Worm (Caenorhabditis elegans): ENCODE data around the gene arrd-19.
A peak's percentile ranks its signal among the peaks of the same experiment; 100 is the strongest.

Gene arrd-19

DNA sequence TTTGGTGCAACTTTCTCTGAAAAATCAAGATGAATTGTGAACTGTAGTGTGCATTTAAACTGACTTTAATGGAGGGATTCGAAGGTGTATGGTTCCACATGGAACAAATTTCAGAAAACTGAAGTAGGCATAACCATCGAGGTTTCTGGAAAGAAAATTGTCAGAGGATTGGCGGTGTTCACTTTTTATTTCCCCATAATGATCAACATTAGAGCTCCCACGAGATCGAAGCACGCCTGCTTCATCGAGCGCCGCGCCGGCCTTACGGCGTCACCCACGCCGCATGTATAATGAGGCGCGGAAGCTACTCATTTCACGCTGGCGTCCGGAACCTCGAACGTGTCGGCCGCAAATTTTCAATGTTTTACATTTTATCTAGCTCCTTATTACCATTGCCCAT lies 27.2 kb downstream of the arrd-19 start:
- TF ChIP-seq ztf-29 (GFP tag; IDR thresholded peaks at IDR 0.05) (no peak), flt-1 (GFP tag; IDR thresholded peaks at IDR 0.05) (no peak)

DNA sequence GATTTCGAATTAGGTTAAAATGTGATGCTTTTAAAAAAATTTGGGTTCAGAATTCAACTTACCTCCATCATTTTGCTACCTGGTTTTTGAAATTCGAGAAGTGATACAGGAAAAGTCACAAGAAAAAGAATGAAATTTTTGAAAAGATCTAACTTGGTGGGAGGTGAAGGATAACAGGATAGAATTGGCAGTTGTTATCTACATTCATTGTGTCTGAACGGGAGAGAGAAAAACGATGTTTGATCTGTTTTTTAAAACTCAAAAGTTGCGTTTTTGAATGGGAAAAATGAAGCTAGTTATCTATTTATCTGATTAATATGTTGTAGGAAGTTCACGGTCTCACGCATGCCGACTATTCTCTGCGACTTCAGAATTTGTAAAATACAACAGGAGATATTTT lies 28.0 kb downstream of the arrd-19 start, which contains the start of gene F35F10.7:
Gene F35F10.7 (minus strand): TSS at position 101 of the 400 bp plus-strand sequence.
- TF ChIP-seq ref-1 (GFP tag; conservative IDR thresholded peaks at IDR 0.05) (no peak), tab-1 (GFP tag; IDR thresholded peaks at IDR 0.05) (no peak), klf-2 (GFP tag; conservative IDR thresholded peaks at IDR 0.05) (no peak), med-1 (GFP tag; optimal IDR thresholded peaks at IDR 0.05; ENCODE audit: insufficient read depth) (no peak), flt-1 (GFP tag; IDR thresholded peaks at IDR 0.05) (no peak), ztf-23 (GFP tag; IDR thresholded peaks at IDR 0.05) (no peak)

DNA sequence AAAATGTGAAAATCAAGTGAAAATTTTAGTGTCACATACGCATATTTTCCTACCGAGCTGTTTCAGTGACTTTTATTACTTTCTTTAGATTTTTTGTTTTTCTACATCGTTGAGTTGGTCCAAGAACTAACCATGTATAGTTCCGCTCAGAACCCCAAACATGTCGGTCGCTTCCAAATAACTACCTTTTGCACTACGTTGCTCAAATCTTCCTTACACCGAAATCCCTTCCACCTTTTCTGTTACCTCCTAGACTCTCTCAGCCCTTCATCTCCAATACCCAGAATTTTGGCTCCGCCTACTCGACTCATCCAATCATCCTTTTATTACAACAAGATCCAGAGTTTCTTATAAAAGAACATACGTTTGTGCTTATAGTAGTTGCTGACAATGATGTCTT lies 30.7 kb downstream of the arrd-19 start, which contains the start of gene F35F10.5:
Gene F35F10.5 (plus strand): TSS at position 301 of the 400 bp plus-strand sequence.
- no peak for TF ChIP-seq cog-1 (tag; optimal IDR thresholded peaks at IDR 0.05)
- no peak for TF ChIP-seq tab-1 (GFP tag; IDR thresholded peaks at IDR 0.05)
- TF ChIP-seq flt-1 (GFP tag; IDR thresholded peaks at IDR 0.05): no peak
- TF ChIP-seq ztf-29 (GFP tag; IDR thresholded peaks at IDR 0.05): no peak
- 0 out of 2 replicates have a peak, but pooled peaks have one; percentile 25 for TF ChIP-seq ztf-23 (GFP tag; IDR thresholded peaks at IDR 0.05)

DNA sequence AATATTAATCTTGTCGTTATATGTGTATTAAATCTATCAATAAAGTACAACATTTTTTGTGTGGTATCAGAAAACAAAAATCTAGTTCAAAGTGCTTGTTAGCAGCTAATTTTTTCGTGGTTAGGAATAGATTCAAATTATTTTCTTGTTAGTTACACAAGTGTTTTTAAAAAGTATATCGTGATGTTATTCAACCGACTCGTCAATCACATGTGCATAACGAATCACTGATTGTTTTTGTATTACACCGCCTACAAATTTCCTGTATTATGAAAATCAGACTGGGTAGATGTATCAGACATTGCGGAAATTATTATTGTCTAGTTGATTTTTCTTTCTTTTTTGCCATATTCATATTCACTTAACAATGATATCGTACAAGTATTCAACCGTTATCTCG lies 32.4 kb downstream of the arrd-19 start, which contains the start of gene str-64:
Gene str-64 (plus strand): TSS at position 301 of the 400 bp plus-strand sequence.
- TF ChIP-seq klf-2 (GFP tag; conservative IDR thresholded peaks at IDR 0.05) (no peak), med-1 (GFP tag; optimal IDR thresholded peaks at IDR 0.05; ENCODE audit: insufficient read depth) (no peak), T22C8.4 (GFP tag; IDR thresholded peaks at IDR 0.05) (no peak), ref-1 (GFP tag; conservative IDR thresholded peaks at IDR 0.05) (no peak), tab-1 (GFP tag; IDR thresholded peaks at IDR 0.05) (no peak), cog-1 (tag; optimal IDR thresholded peaks at IDR 0.05) (no peak)

DNA sequence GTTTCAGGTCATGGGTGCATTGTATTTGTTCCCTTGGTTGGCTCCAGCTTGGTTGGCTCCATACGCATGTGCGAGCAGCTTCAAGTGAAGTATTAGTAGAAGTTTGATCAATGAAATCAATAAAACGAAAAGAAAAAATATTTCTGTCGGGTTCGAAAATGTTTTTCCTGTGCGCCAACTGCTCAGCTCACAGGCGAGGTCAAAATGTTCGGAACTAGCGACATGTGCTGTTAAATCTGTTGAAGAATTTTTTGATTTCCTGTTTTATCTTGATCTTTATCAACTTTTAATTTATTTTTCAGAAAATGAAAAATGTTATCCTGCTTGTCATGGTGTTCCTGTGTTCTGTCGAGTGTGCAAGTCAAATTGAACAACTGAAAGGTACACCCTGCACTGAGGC lies 33.8 kb downstream of the arrd-19 start, which contains the start of gene T28A11.25:
Gene T28A11.25 (plus strand): TSS at position 301 of the 400 bp plus-strand sequence.
- TF ChIP-seq ztf-23 (GFP tag; IDR thresholded peaks at IDR 0.05) (no peak), flt-1 (GFP tag; IDR thresholded peaks at IDR 0.05) (no peak), klf-2 (GFP tag; conservative IDR thresholded peaks at IDR 0.05) (no peak), tab-1 (GFP tag; IDR thresholded peaks at IDR 0.05) (no peak), T22C8.4 (GFP tag; IDR thresholded peaks at IDR 0.05) (no peak), med-1 (GFP tag; optimal IDR thresholded peaks at IDR 0.05; ENCODE audit: insufficient read depth) (no peak), ztf-29 (GFP tag; IDR thresholded peaks at IDR 0.05) (no peak), cog-1 (tag; optimal IDR thresholded peaks at IDR 0.05) (no peak), ref-1 (GFP tag; conservative IDR thresholded peaks at IDR 0.05) (no peak)

DNA sequence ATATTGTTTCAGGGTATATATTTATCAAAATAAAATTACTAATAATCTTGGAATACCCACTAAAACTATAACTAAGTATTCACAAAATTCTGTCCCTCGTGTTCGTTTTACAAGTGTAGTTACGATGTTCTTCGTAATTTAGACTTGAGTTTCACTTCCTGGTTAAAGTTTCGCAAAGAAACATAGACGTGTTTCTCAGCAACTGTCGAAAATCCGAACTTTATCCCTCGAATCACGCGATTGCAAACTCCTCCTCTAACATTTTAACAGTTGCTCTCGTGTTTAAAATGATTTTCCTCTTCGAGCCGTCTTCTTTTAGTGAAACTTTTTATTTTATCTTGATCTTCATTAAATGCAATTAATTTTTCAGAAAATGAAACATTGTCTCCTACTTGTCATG lies 35.3 kb downstream of the arrd-19 start, which contains the start of gene T28A11.2:
Gene T28A11.2 (plus strand): TSS at position 371 of the 400 bp plus-strand sequence.
- TF ChIP-seq klf-2 (GFP tag; conservative IDR thresholded peaks at IDR 0.05): no peak
- no peak for TF ChIP-seq flt-1 (GFP tag; IDR thresholded peaks at IDR 0.05)
- TF ChIP-seq med-1 (GFP tag; optimal IDR thresholded peaks at IDR 0.05; ENCODE audit: insufficient read depth): no peak
- TF ChIP-seq T22C8.4 (GFP tag; IDR thresholded peaks at IDR 0.05): no peak
- no peak for TF ChIP-seq ztf-23 (GFP tag; IDR thresholded peaks at IDR 0.05)
- no peak for TF ChIP-seq ztf-29 (GFP tag; IDR thresholded peaks at IDR 0.05)

DNA sequence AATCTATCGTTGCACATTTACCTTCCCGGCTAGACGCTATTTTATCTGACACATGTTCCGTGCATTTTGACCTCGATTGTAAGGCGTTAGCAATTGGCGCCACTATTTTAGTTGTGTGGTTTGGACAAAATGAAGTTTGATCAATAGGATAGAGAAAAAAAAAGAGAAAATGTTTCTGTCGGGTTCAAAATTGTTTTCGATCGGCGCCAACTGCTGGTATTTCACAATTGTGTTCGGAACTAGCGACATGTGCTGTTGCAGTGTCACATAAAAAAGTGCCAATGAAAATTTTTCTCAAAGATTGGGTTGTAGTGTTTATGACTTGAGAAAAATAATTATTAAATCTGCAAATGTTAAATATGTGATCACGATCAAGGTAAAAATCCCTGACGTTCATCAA lies 36.2 kb downstream of the arrd-19 start:
- TF ChIP-seq ref-1 (GFP tag; conservative IDR thresholded peaks at IDR 0.05) (no peak), flt-1 (GFP tag; IDR thresholded peaks at IDR 0.05) (no peak), ztf-23 (GFP tag; IDR thresholded peaks at IDR 0.05) (no peak), T22C8.4 (GFP tag; IDR thresholded peaks at IDR 0.05) (no peak), med-1 (GFP tag; optimal IDR thresholded peaks at IDR 0.05; ENCODE audit: insufficient read depth) (no peak), klf-2 (GFP tag; conservative IDR thresholded peaks at IDR 0.05) (no peak), ztf-29 (GFP tag; IDR thresholded peaks at IDR 0.05) (no peak), cog-1 (tag; optimal IDR thresholded peaks at IDR 0.05) (no peak), tab-1 (GFP tag; IDR thresholded peaks at IDR 0.05) (no peak)

DNA sequence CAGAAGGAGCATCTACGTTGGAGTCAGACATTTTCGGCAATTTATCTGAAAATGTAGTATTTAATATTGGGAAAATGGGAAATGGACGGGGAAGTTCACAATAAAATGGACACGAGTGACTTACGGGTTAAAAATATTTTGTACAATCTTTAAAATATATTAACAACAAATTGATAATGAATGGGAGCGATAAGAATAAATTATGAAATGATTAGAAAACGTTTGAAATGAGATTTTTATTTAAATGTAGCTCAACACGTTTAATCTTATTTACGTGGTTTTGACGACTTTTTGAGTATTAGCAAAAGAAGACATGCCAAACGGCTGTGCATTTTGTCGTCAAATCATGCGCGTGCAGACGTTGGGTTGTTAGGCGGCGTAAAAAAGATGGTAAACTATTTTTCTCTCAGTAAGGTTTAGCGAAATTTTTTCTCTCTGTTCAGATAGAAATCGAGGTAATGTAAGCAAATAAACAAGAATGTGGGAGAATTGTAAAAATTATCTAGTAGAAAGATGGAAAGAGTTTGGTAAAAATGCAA lies 37.1 kb downstream of the arrd-19 start, which contains the start of gene fbxa-64:
Gene fbxa-64 (minus strand): TSS at position 51 of the 539 bp plus-strand sequence.
- TF ChIP-seq flt-1 (GFP tag; IDR thresholded peaks at IDR 0.05) (no peak), ztf-23 (GFP tag; IDR thresholded peaks at IDR 0.05) (no peak), med-1 (GFP tag; optimal IDR thresholded peaks at IDR 0.05; ENCODE audit: insufficient read depth) (no peak), T22C8.4 (GFP tag; IDR thresholded peaks at IDR 0.05) (no peak), ref-1 (GFP tag; conservative IDR thresholded peaks at IDR 0.05) (no peak), klf-2 (GFP tag; conservative IDR thresholded peaks at IDR 0.05) (no peak), cog-1 (tag; optimal IDR thresholded peaks at IDR 0.05) (no peak), ztf-29 (GFP tag; IDR thresholded peaks at IDR 0.05) (no peak), tab-1 (GFP tag; IDR thresholded peaks at IDR 0.05) (no peak)

DNA sequence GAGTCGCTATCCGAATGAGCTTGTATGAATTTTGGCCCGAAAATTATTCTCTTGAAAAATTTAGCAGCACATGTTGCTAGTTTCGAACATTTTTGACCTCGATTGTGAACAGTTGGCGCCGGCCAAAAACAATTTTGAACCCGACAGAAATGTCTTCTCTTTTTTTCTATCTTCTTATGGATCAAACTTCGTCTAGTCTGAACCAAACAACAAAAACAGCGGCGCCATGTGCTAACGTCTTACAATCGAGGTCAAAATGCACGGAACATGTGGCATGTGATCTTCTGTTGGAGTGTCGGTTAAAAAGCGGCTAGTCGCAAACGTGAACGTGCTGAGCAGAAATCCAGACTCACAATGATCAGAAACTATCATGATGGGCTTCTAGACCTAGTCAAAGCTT lies 39.1 kb downstream of the arrd-19 start:
- TF ChIP-seq med-1 (GFP tag; optimal IDR thresholded peaks at IDR 0.05; ENCODE audit: insufficient read depth) (no peak), tab-1 (GFP tag; IDR thresholded peaks at IDR 0.05) (no peak), klf-2 (GFP tag; conservative IDR thresholded peaks at IDR 0.05) (no peak), ztf-29 (GFP tag; IDR thresholded peaks at IDR 0.05) (no peak), T22C8.4 (GFP tag; IDR thresholded peaks at IDR 0.05) (no peak)

DNA sequence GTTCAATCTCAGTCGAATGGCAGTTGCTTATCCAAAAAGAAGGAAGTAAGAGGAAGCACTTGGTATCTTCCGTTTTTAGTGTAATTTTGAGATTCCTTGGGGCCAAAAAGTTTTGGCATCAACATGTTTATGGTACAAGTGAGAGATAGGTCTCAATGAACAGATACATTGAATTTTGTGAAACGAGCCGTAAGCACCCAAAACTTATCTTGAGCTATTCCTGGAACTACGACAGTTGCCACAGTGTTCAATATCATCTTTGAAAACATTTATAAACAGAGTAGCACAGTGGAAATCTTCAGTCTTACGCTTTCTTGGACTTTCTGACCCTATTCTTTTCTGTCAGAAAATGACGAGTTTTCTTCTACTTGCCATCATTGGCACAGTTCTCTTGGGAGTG lies 40.3 kb downstream of the arrd-19 start, which contains the start of gene T28A11.3:
Gene T28A11.3 (plus strand): TSS at position 301 of the 400 bp plus-strand sequence.
- TF ChIP-seq T22C8.4 (GFP tag; IDR thresholded peaks at IDR 0.05) (no peak), med-1 (GFP tag; optimal IDR thresholded peaks at IDR 0.05; ENCODE audit: insufficient read depth) (no peak), flt-1 (GFP tag; IDR thresholded peaks at IDR 0.05) (no peak), ztf-29 (GFP tag; IDR thresholded peaks at IDR 0.05) (no peak), tab-1 (GFP tag; IDR thresholded peaks at IDR 0.05) (no peak), ref-1 (GFP tag; conservative IDR thresholded peaks at IDR 0.05) (no peak), klf-2 (GFP tag; conservative IDR thresholded peaks at IDR 0.05) (no peak), cog-1 (tag; optimal IDR thresholded peaks at IDR 0.05) (no peak), ztf-23 (GFP tag; IDR thresholded peaks at IDR 0.05) (no peak)

All from whole organism, midembryonic.